Fruit fly (Drosophila melanogaster) whole organism, embryonic: ENCODE measurements around the gene Strip.

ENCODE experiments used
- Abd-B ChIP-seq: fragments of 200-800 bp; sonication (Bioruptor generic); optimal IDR thresholded peaks from 2 replicates; lab custom pipeline; 2018; ENCODE audit warnings: missing biosample characterization, mild to moderate bottlenecking, missing genetic modification characterization, moderate library complexity
- Adf1 ChIP-seq: fragments of 200-800 bp; sonication (Bioruptor generic); IDR thresholded peaks from 2 replicates; pipeline ENCODE4 v1.3.6; 2022; ENCODE audit warnings: missing biosample characterization, missing genetic modification characterization
- B-H2 ChIP-seq: fragments of 200-800 bp; sonication (Bioruptor generic); optimal IDR thresholded peaks from 2 replicates; lab custom pipeline; 2018; ENCODE audit warnings: missing biosample characterization, mild to moderate bottlenecking, missing genetic modification characterization
- Bgb ChIP-seq: fragments of 200-800 bp; sonication (Bioruptor generic); IDR thresholded peaks from 2 replicates; pipeline ENCODE4 v1.3.6; 2022; ENCODE audit warnings: missing biosample characterization, missing genetic modification characterization; ENCODE audit not compliant: partially characterized antibody
- CG10267 ChIP-seq: fragments of 200-800 bp; sonication (Bioruptor generic); optimal IDR thresholded peaks from 2 replicates; lab custom pipeline; 2018; ENCODE audit warnings: missing biosample characterization, mild to moderate bottlenecking, missing genetic modification characterization, moderate library complexity
- CG10321 ChIP-seq: fragments of 200-800 bp; sonication (Bioruptor generic); IDR thresholded peaks from 2 replicates; pipeline ENCODE4 v1.3.6; 2022; ENCODE audit warnings: missing biosample characterization, missing genetic modification characterization
- CG11085 ChIP-seq: fragments of 200-800 bp; sonication (Bioruptor generic); IDR thresholded peaks from 2 replicates; pipeline ENCODE4 v1.3.6; 2022; ENCODE audit warnings: missing biosample characterization, missing genetic modification characterization
- CG11247 ChIP-seq: fragments of 200-800 bp; sonication (Bioruptor generic); IDR thresholded peaks from 2 replicates; pipeline ENCODE4 v1.3.6; 2022; ENCODE audit warnings: missing biosample characterization, missing genetic modification characterization
- CG12942 ChIP-seq: fragments of 200-800 bp; sonication (Bioruptor generic); optimal IDR thresholded peaks from 3 replicates; lab custom pipeline; 2016; ENCODE audit warnings: missing biosample characterization, missing genetic modification characterization
- CG13287 ChIP-seq: fragments of 200-800 bp; sonication (Bioruptor generic); IDR thresholded peaks from 2 replicates; pipeline ENCODE4 v1.3.6; 2022; ENCODE audit warnings: missing biosample characterization, missing genetic modification characterization; ENCODE audit not compliant: partially characterized antibody
- CG14965 ChIP-seq: fragments of 200-800 bp; sonication (Bioruptor generic); optimal IDR thresholded peaks from 2 replicates; lab custom pipeline; 2016; ENCODE audit warnings: missing biosample characterization, missing genetic modification characterization, borderline replicate concordance
- CG15073 ChIP-seq: fragments of 200-800 bp; sonication (Bioruptor generic); optimal IDR thresholded peaks from 2 replicates; lab custom pipeline; 2016; ENCODE audit warnings: missing biosample characterization, missing genetic modification characterization
- CG15601 ChIP-seq: fragments of 200-800 bp; sonication (Bioruptor generic); optimal IDR thresholded peaks from 3 replicates; lab custom pipeline; 2019; ENCODE audit warnings: missing biosample characterization, mild to moderate bottlenecking, missing genetic modification characterization, moderate library complexity
- CG15696 ChIP-seq: fragments of 200-800 bp; sonication (Bioruptor generic); optimal IDR thresholded peaks from 2 replicates; lab custom pipeline; 2019; ENCODE audit warnings: missing biosample characterization, mild to moderate bottlenecking, missing genetic modification characterization, moderate library complexity
- CG18599 ChIP-seq: fragments of 200-800 bp; sonication (Bioruptor generic); optimal IDR thresholded peaks from 3 replicates; lab custom pipeline; 2017; ENCODE audit warnings: missing biosample characterization, missing genetic modification characterization, mild to moderate bottlenecking, moderate library complexity, missing genetic modification reagents
- CG32772 ChIP-seq: fragments of 200-800 bp; sonication (Bioruptor generic); IDR thresholded peaks from 2 replicates; pipeline ENCODE4 v1.3.6; 2022; ENCODE audit warnings: missing biosample characterization, missing genetic modification characterization
- CG34224 ChIP-seq: fragments of 200-800 bp; sonication (Bioruptor generic); IDR thresholded peaks from 3 replicates; pipeline ENCODE4 v1.3.6; 2022; ENCODE audit warnings: missing biosample characterization, missing genetic modification characterization; ENCODE audit not compliant: partially characterized antibody
- CG7556 ChIP-seq: fragments of 200-800 bp; sonication (Bioruptor generic); optimal IDR thresholded peaks from 2 replicates; lab custom pipeline; 2017; ENCODE audit warnings: missing biosample characterization, mild to moderate bottlenecking, missing genetic modification characterization
- CTCF ChIP-seq: fragments of 200-800 bp; sonication (Bioruptor generic); optimal IDR thresholded peaks from 2 replicates; lab custom pipeline; 2017; ENCODE audit warnings: missing biosample characterization, mild to moderate bottlenecking, missing genetic modification characterization, moderate library complexity
- CoRest ChIP-seq: fragments of 200-800 bp; sonication (Bioruptor generic); optimal IDR thresholded peaks from 3 replicates; lab custom pipeline; 2018; ENCODE audit warnings: missing biosample characterization, mild to moderate bottlenecking, missing genetic modification characterization, moderate library complexity
- Dp ChIP-seq: fragments of 200-800 bp; sonication (Bioruptor generic); optimal IDR thresholded peaks from 2 replicates; lab custom pipeline; 2018; ENCODE audit warnings: missing biosample characterization, mild to moderate bottlenecking, missing genetic modification characterization, moderate library complexity
- E2f2 ChIP-seq: fragments of 200-800 bp; sonication (Bioruptor generic); IDR thresholded peaks from 2 replicates; pipeline ENCODE4 v1.3.6; 2022; ENCODE audit warnings: missing biosample characterization, missing genetic modification characterization
- Ets65A ChIP-seq: fragments of 200-800 bp; sonication (Bioruptor generic); peaks from one replicate; lab custom pipeline; 2016; ENCODE audit warnings: missing biosample characterization, missing genetic modification characterization
- Fer3 ChIP-seq: fragments of 200-800 bp; sonication (Bioruptor generic); optimal IDR thresholded peaks from 2 replicates; lab custom pipeline; 2018; ENCODE audit warnings: missing biosample characterization, mild to moderate bottlenecking, missing genetic modification characterization, moderate library complexity
- HLHmδ ChIP-seq: fragments of 200-800 bp; sonication (Bioruptor generic); optimal IDR thresholded peaks from 2 replicates; lab custom pipeline; 2018; ENCODE audit warnings: missing biosample characterization, mild to moderate bottlenecking, missing genetic modification characterization, moderate library complexity
- Hr51 ChIP-seq, 2 experiments: fragments of 200-800 bp; sonication (Bioruptor generic); optimal IDR thresholded peaks; 2 replicates in 1 of 2; 3 replicates in 1 of 2; lab custom pipeline; 2016 to 2018; ENCODE audit warnings: missing biosample characterization in 2 of 2, missing genetic modification characterization in 2 of 2, mild to moderate bottlenecking in 1 of 2, moderate library complexity in 1 of 2
- Lhr ChIP-seq: fragments of 200-800 bp; sonication (Bioruptor generic); optimal IDR thresholded peaks from 3 replicates; lab custom pipeline; 2017; ENCODE audit warnings: mild to moderate bottlenecking, missing biosample characterization, missing genetic modification reagents, missing genetic modification characterization
- Opbp ChIP-seq: fragments of 200-800 bp; sonication (Bioruptor generic); IDR thresholded peaks from 3 replicates; pipeline ENCODE4 v1.3.6; 2022; ENCODE audit warnings: missing biosample characterization, missing genetic modification characterization; ENCODE audit not compliant: partially characterized antibody
- Pdp1 ChIP-seq, 2 experiments: fragments of 200-800 bp; sonication (Bioruptor generic); optimal IDR thresholded peaks; 3 replicates each; lab custom pipeline; 2016; ENCODE audit warnings: missing biosample characterization in 2 of 2, missing genetic modification characterization in 2 of 2, mild to moderate bottlenecking in 1 of 2, moderate library complexity in 1 of 2
- Usf ChIP-seq: fragments of 200-800 bp; sonication (Bioruptor generic); optimal IDR thresholded peaks from 2 replicates; lab custom pipeline; 2017; ENCODE audit warnings: missing genotype, missing biosample characterization, missing genetic modification characterization
- ac ChIP-seq: fragments of 200-800 bp; sonication (Bioruptor generic); optimal IDR thresholded peaks from 3 replicates; lab custom pipeline; 2017; ENCODE audit warnings: missing biosample characterization, mild to moderate bottlenecking, missing genetic modification characterization
- cg ChIP-seq: fragments of 200-800 bp; sonication (Bioruptor generic); optimal IDR thresholded peaks from 3 replicates; lab custom pipeline; 2019; ENCODE audit warnings: missing biosample characterization, mild to moderate bottlenecking, missing genetic modification characterization, moderate library complexity
- cwo ChIP-seq: fragments of 200-800 bp; sonication (Bioruptor generic); optimal IDR thresholded peaks from 3 replicates; lab custom pipeline; 2017; ENCODE audit warnings: missing biosample characterization, missing genetic modification characterization, mild to moderate bottlenecking, moderate library complexity, missing genetic modification reagents
- ftz-f1 ChIP-seq: fragments of 200-800 bp; sonication (Bioruptor generic); optimal IDR thresholded peaks from 2 replicates; lab custom pipeline; 2016; ENCODE audit warnings: missing biosample characterization, missing genetic modification characterization
- ham ChIP-seq: fragments of 200-800 bp; sonication (Bioruptor generic); IDR thresholded peaks from 2 replicates; pipeline ENCODE4 v1.3.6; 2022; ENCODE audit warnings: missing biosample characterization, missing genetic modification characterization
- hb ChIP-seq: fragments of 200-800 bp; sonication (Bioruptor generic); IDR thresholded peaks from 3 replicates; pipeline ENCODE4 v1.3.6; 2022; ENCODE audit warnings: missing biosample characterization, missing genetic modification characterization; ENCODE audit not compliant: partially characterized antibody
- odd ChIP-seq: fragments of 200-800 bp; sonication (Bioruptor generic); optimal IDR thresholded peaks from 2 replicates; lab custom pipeline; 2017; ENCODE audit warnings: missing biosample characterization, mild to moderate bottlenecking, missing genetic modification characterization
- pita ChIP-seq: fragments of 200-800 bp; sonication (Bioruptor generic); optimal IDR thresholded peaks from 2 replicates; lab custom pipeline; 2017; ENCODE audit warnings: missing biosample characterization, mild to moderate bottlenecking, missing genetic modification characterization
- pzg ChIP-seq: fragments of 200-800 bp; sonication (Bioruptor generic); optimal IDR thresholded peaks from 3 replicates; lab custom pipeline; 2018; ENCODE audit warnings: missing biosample characterization, mild to moderate bottlenecking, missing genetic modification characterization, moderate library complexity
- stwl ChIP-seq: fragments of 200-800 bp; sonication (Bioruptor generic); optimal IDR thresholded peaks from 3 replicates; lab custom pipeline; 2018; ENCODE audit warnings: missing biosample characterization, mild to moderate bottlenecking, missing genetic modification characterization, moderate library complexity
- trem ChIP-seq: fragments of 200-800 bp; optimal IDR thresholded peaks from 3 replicates; lab custom pipeline; 2019; ENCODE audit warnings: missing biosample characterization, mild to moderate bottlenecking, missing genetic modification characterization, moderate library complexity
- tx ChIP-seq: fragments of 200-800 bp; sonication (Bioruptor generic); optimal IDR thresholded peaks from 2 replicates; lab custom pipeline; 2016; ENCODE audit warnings: missing biosample characterization, missing genetic modification characterization
- unc-4 ChIP-seq: fragments of 200-800 bp; sonication (Bioruptor generic); IDR thresholded peaks from 2 replicates; pipeline ENCODE4 v1.3.6; 2022; ENCODE audit warnings: missing biosample characterization, missing genetic modification characterization; ENCODE audit not compliant: partially characterized antibody
- wdn ChIP-seq: fragments of 200-800 bp; sonication (Bioruptor generic); IDR thresholded peaks from 2 replicates; pipeline ENCODE4 v1.3.6; 2022; ENCODE audit warnings: missing biosample characterization, missing genetic modification characterization
- z ChIP-seq: fragments of 200-800 bp; sonication (Bioruptor generic); IDR thresholded peaks from 3 replicates; pipeline ENCODE4 v1.3.6; 2022; ENCODE audit warnings: missing biosample characterization, missing genetic modification characterization

Gene Strip

dm6 chr3L:3276930-3277329 lies 51.7 kb downstream of the Strip start:
- TF ChIP-seq CTCF (GFP tag; lab: Kevin White, UChicago) = peak; percentile 58
- no peak for TF ChIP-seq odd (GFP tag; lab: Kevin White, UChicago)
- peak; percentile 95 for TF ChIP-seq CG11247 (GFP tag; lab: Robert Waterston, UW)
- TF ChIP-seq HLHmδ = no peak
- no peak for TF ChIP-seq cwo (GFP tag; lab: Kevin White, UChicago)
- TF ChIP-seq CG14965 (GFP tag; lab: Kevin White, UChicago) = no peak
- TF ChIP-seq ftz-f1 (GFP tag; lab: Kevin White, UChicago) = peak; percentile 80
- peak; percentile 3 for TF ChIP-seq CG15601
- TF ChIP-seq CG15073 (GFP tag; lab: Kevin White, UChicago) = no peak
- TF ChIP-seq CG11085 (GFP tag; lab: Robert Waterston, UW) = no peak
- no peak for TF ChIP-seq CG32772
- no peak for TF ChIP-seq Ets65A (GFP tag; lab: Kevin White, UChicago)
- peak; percentile 56 for TF ChIP-seq Lhr (GFP tag; lab: Kevin White, UChicago)
- no peak for TF ChIP-seq CG18599 (GFP tag; lab: Kevin White, UChicago)
- TF ChIP-seq CG34224 = no peak
- peak; percentile 49; the same call in 1 of the 3 replicates for TF ChIP-seq Opbp (GFP tag; lab: Robert Waterston, UW)
- 0 out of 2 replicates have a peak, but pooled peaks have one; percentile 8 for TF ChIP-seq E2f2 (GFP tag; lab: Robert Waterston, UW)
- TF ChIP-seq pita = peak; percentile 61
- no peak for TF ChIP-seq tx (GFP tag; lab: Kevin White, UChicago)
- no peak for TF ChIP-seq Usf (GFP tag; lab: Kevin White, UChicago)
- TF ChIP-seq Dp (GFP tag; lab: Kevin White, UChicago) = peak; percentile 8
- TF ChIP-seq trem (tag; lab: Kevin White, UChicago) = peak; percentile 16
- no peak for TF ChIP-seq CG12942 (GFP tag; lab: Kevin White, UChicago)
- no peak for TF ChIP-seq hb (GFP tag; lab: Robert Waterston, UW)
- no peak for TF ChIP-seq ham (GFP tag; lab: Robert Waterston, UW)
- TF ChIP-seq Hr51 (GFP tag; optimal IDR thresholded peaks at IDR 0.05; lab: Kevin White, UChicago) = no peak
- TF ChIP-seq B-H2 = no peak
- TF ChIP-seq cg (GFP tag; lab: Kevin White, UChicago) = no peak
- TF ChIP-seq CG15696 (tag; lab: Kevin White, UChicago) = no peak
- TF ChIP-seq CG7556 = no peak
- no peak for TF ChIP-seq pzg (GFP tag; lab: Kevin White, UChicago)
- TF ChIP-seq Adf1 = no peak
- TF ChIP-seq Abd-B (GFP tag; lab: Kevin White, UChicago) = no peak
- TF ChIP-seq wdn (GFP tag; lab: Robert Waterston, UW) = no peak
- peak; percentile 83 for TF ChIP-seq z (GFP tag; lab: Robert Waterston, UW)
- no peak for TF ChIP-seq CG10267 (tag; lab: Kevin White, UChicago)
- TF ChIP-seq Fer3 (tag; lab: Kevin White, UChicago) = no peak
- TF ChIP-seq ac = no peak
- peak in 1 of 2 experiments; percentile 26 for TF ChIP-seq Pdp1 (GFP tag; optimal IDR thresholded peaks at IDR 0.05; lab: Kevin White, UChicago)
- TF ChIP-seq unc-4 (GFP tag; lab: Robert Waterston, UW) = no peak
- TF ChIP-seq Bgb (GFP tag; lab: Robert Waterston, UW) = peak; percentile 23; the same call in 1 of the 2 replicates
- peak; percentile 62; the same call in 1 of the 2 replicates for TF ChIP-seq CG13287 (GFP tag; lab: Robert Waterston, UW)
- TF ChIP-seq stwl (tag; lab: Kevin White, UChicago) = peak; percentile 54
- TF ChIP-seq CG10321 (GFP tag; lab: Robert Waterston, UW) = no peak
- peak; percentile 27 for TF ChIP-seq CoRest
